Fruit fly (Drosophila melanogaster) whole organism, embryonic: ENCODE data around the gene Atx-1.

Experiments used
- Atf6 ChIP-seq: fragments of 200-800 bp; sonication (Bioruptor generic); IDR thresholded peaks from 2 replicates; pipeline ENCODE4 v1.3.6; 2022; ENCODE audit warnings: missing biosample characterization, missing genetic modification characterization
- Blimp-1 ChIP-seq: fragments of 200-800 bp; sonication (Bioruptor generic); optimal IDR thresholded peaks from 3 replicates; lab custom pipeline; 2018; ENCODE audit warnings: missing biosample characterization, missing genetic modification characterization, mild to moderate bottlenecking, moderate library complexity, missing genetic modification reagents
- CG12219 ChIP-seq: fragments of 200-800 bp; sonication (Bioruptor generic); optimal IDR thresholded peaks from 3 replicates; lab custom pipeline; 2018; ENCODE audit warnings: missing biosample characterization, mild to moderate bottlenecking, missing genetic modification characterization
- CG13296 ChIP-seq: fragments of 200-800 bp; sonication (Bioruptor generic); optimal IDR thresholded peaks from 3 replicates; lab custom pipeline; 2018; ENCODE audit warnings: missing biosample characterization, mild to moderate bottlenecking, missing genetic modification characterization
- CG1647 ChIP-seq: fragments of 200-800 bp; sonication (Bioruptor generic); optimal IDR thresholded peaks from 3 replicates; lab custom pipeline; 2016; ENCODE audit warnings: missing biosample characterization, missing genetic modification characterization
- CG17328 ChIP-seq: fragments of 200-800 bp; sonication (Bioruptor generic); IDR thresholded peaks from 2 replicates; pipeline ENCODE4 v1.3.6; 2022; ENCODE audit warnings: missing biosample characterization, missing genetic modification characterization
- CG17359 ChIP-seq: fragments of 200-800 bp; sonication (Bioruptor generic); optimal IDR thresholded peaks from 3 replicates; lab custom pipeline; 2018; ENCODE audit warnings: missing biosample characterization, mild to moderate bottlenecking, missing genetic modification characterization, moderate library complexity
- CG17829 ChIP-seq: fragments of 200-800 bp; optimal IDR thresholded peaks from 2 replicates; lab custom pipeline; 2019; ENCODE audit warnings: missing biosample characterization, mild to moderate bottlenecking, missing genetic modification characterization, moderate library complexity
- CG18599 ChIP-seq: fragments of 200-800 bp; sonication (Bioruptor generic); optimal IDR thresholded peaks from 3 replicates; lab custom pipeline; 2017; ENCODE audit warnings: missing biosample characterization, missing genetic modification characterization, mild to moderate bottlenecking, moderate library complexity, missing genetic modification reagents
- CG2202 ChIP-seq: fragments of 200-800 bp; sonication (Bioruptor generic); optimal IDR thresholded peaks from 2 replicates; lab custom pipeline; 2018; ENCODE audit warnings: missing biosample characterization, mild to moderate bottlenecking, missing genetic modification characterization
- CG30431 ChIP-seq: fragments of 200-800 bp; sonication (Bioruptor generic); optimal IDR thresholded peaks from 2 replicates; lab custom pipeline; 2017; ENCODE audit warnings: missing biosample characterization, missing genetic modification characterization
- CG3065 ChIP-seq: fragments of 200-800 bp; sonication (Bioruptor generic); optimal IDR thresholded peaks from 2 replicates; lab custom pipeline; 2016; ENCODE audit warnings: missing biosample characterization, missing genetic modification characterization
- CG31224 ChIP-seq: fragments of 200-800 bp; sonication (Bioruptor generic); IDR thresholded peaks from 2 replicates; pipeline ENCODE4 v1.3.6; 2022; ENCODE audit warnings: missing biosample characterization, missing genetic modification characterization
- CG4730 ChIP-seq: fragments of 200-800 bp; sonication (Bioruptor generic); IDR thresholded peaks from 2 replicates; pipeline ENCODE4 v1.3.6; 2022; ENCODE audit warnings: missing biosample characterization, missing genetic modification characterization
- CG4820 ChIP-seq: fragments of 200-800 bp; sonication (Bioruptor generic); optimal IDR thresholded peaks from 3 replicates; lab custom pipeline; 2016; ENCODE audit warnings: missing biosample characterization, missing genetic modification characterization
- CG6654 ChIP-seq: fragments of 200-800 bp; sonication (Bioruptor generic); optimal IDR thresholded peaks from 2 replicates; lab custom pipeline; 2017; ENCODE audit warnings: missing biosample characterization, mild to moderate bottlenecking, missing genetic modification characterization
- CG6765 ChIP-seq: fragments of 200-800 bp; sonication (Bioruptor generic); optimal IDR thresholded peaks from 3 replicates; lab custom pipeline; 2017; ENCODE audit warnings: missing biosample characterization, mild to moderate bottlenecking, missing genetic modification characterization
- CG6813 ChIP-seq: fragments of 200-800 bp; sonication (Bioruptor generic); optimal IDR thresholded peaks from 2 replicates; lab custom pipeline; 2017; ENCODE audit warnings: missing biosample characterization, missing genetic modification characterization, mild to moderate bottlenecking, moderate library complexity, missing genetic modification reagents
- CG7786 ChIP-seq: fragments of 200-800 bp; sonication (Bioruptor generic); optimal IDR thresholded peaks from 2 replicates; lab custom pipeline; 2016; ENCODE audit warnings: missing biosample characterization, missing genetic modification characterization
- CG9932 ChIP-seq: fragments of 200-800 bp; sonication (Bioruptor generic); IDR thresholded peaks from 2 replicates; pipeline ENCODE4 v1.3.6; 2022; ENCODE audit warnings: missing biosample characterization, missing genetic modification characterization
- CTCF ChIP-seq: fragments of 200-800 bp; sonication (Bioruptor generic); optimal IDR thresholded peaks from 2 replicates; lab custom pipeline; 2017; ENCODE audit warnings: missing biosample characterization, mild to moderate bottlenecking, missing genetic modification characterization, moderate library complexity
- CoRest ChIP-seq: fragments of 200-800 bp; sonication (Bioruptor generic); optimal IDR thresholded peaks from 3 replicates; lab custom pipeline; 2018; ENCODE audit warnings: missing biosample characterization, mild to moderate bottlenecking, missing genetic modification characterization, moderate library complexity
- Deaf1 ChIP-seq: fragments of 200-800 bp; optimal IDR thresholded peaks from 3 replicates; lab custom pipeline; 2019; ENCODE audit warnings: missing biosample characterization, mild to moderate bottlenecking, missing genetic modification characterization, moderate library complexity
- Doc2 ChIP-seq: fragments of 200-800 bp; sonication (Bioruptor generic); IDR thresholded peaks from 2 replicates; pipeline ENCODE4 v1.3.6; 2022; ENCODE audit warnings: missing biosample characterization, missing genetic modification characterization
- Eip74EF ChIP-seq, 2 experiments: fragments of 200-800 bp in 1 of 2; fragments of >200 bp in 1 of 2; sonication (Bioruptor generic) in 1 of 2; optimal IDR thresholded peaks; 2 replicates each; lab custom pipeline; 2017 to 2019; ENCODE audit warnings: missing biosample characterization in 2 of 2, missing genetic modification characterization in 2 of 2, mild to moderate bottlenecking in 1 of 2, moderate library complexity in 1 of 2
- HLHmδ ChIP-seq: fragments of 200-800 bp; sonication (Bioruptor generic); optimal IDR thresholded peaks from 2 replicates; lab custom pipeline; 2018; ENCODE audit warnings: missing biosample characterization, mild to moderate bottlenecking, missing genetic modification characterization, moderate library complexity
- Hand ChIP-seq: fragments of 200-800 bp; sonication (Bioruptor generic); optimal IDR thresholded peaks from 2 replicates; lab custom pipeline; 2017; ENCODE audit warnings: mild to moderate bottlenecking, missing biosample characterization, missing genetic modification reagents, missing genetic modification characterization
- Hr78 ChIP-seq, 2 experiments: fragments of 200-800 bp in 1 of 2; fragments of >200 bp in 1 of 2; sonication (Bioruptor generic) in 1 of 2; optimal IDR thresholded peaks; 2 replicates each; lab custom pipeline; 2017 to 2019; ENCODE audit warnings: missing biosample characterization in 2 of 2, missing genetic modification characterization in 2 of 2, mild to moderate bottlenecking in 1 of 2, moderate library complexity in 1 of 2
- MBD-R2 ChIP-seq: fragments of 200-800 bp; sonication (Bioruptor generic); IDR thresholded peaks from 2 replicates; pipeline ENCODE4 v1.3.6; 2022; ENCODE audit warnings: missing biosample characterization, missing genetic modification characterization
- Nf-YA ChIP-seq: fragments of 200-800 bp; sonication (Bioruptor generic); IDR thresholded peaks from 2 replicates; pipeline ENCODE4 v1.3.6; 2022; ENCODE audit warnings: missing biosample characterization, missing genetic modification characterization
- Nf-YB ChIP-seq: fragments of 200-800 bp; sonication (Bioruptor generic); optimal IDR thresholded peaks from 3 replicates; lab custom pipeline; 2019; ENCODE audit warnings: missing biosample characterization, mild to moderate bottlenecking, missing genetic modification characterization, moderate library complexity
- Optix ChIP-seq: fragments of 200-800 bp; sonication (Bioruptor generic); IDR thresholded peaks from 3 replicates; pipeline ENCODE4 v1.3.6; 2022; ENCODE audit warnings: missing biosample characterization, missing genetic modification characterization
- Ptx1 ChIP-seq: fragments of 200-800 bp; sonication (Bioruptor generic); IDR thresholded peaks from 2 replicates; pipeline ENCODE4 v1.3.6; 2022; ENCODE audit warnings: missing biosample characterization, missing genetic modification characterization
- aop ChIP-seq: fragments of 200-800 bp; sonication (Bioruptor generic); IDR thresholded peaks from 2 replicates; pipeline ENCODE4 v1.3.6; 2022; ENCODE audit warnings: missing biosample characterization, missing genetic modification characterization
- bbx ChIP-seq: fragments of 200-800 bp; sonication (Bioruptor generic); IDR thresholded peaks from 2 replicates; pipeline ENCODE4 v1.3.6; 2022; ENCODE audit warnings: missing biosample characterization, missing genetic modification characterization; ENCODE audit not compliant: partially characterized antibody
- fd64A ChIP-seq: fragments of 200-800 bp; sonication (Bioruptor generic); optimal IDR thresholded peaks from 3 replicates; lab custom pipeline; 2018; ENCODE audit warnings: missing biosample characterization, mild to moderate bottlenecking, missing genetic modification characterization
- grn ChIP-seq: fragments of 200-800 bp; sonication (Bioruptor generic); optimal IDR thresholded peaks from 3 replicates; lab custom pipeline; 2017; ENCODE audit warnings: missing biosample characterization, missing genetic modification characterization
- h ChIP-seq: fragments of >200 bp; optimal IDR thresholded peaks from 2 replicates; lab custom pipeline; 2017
- her ChIP-seq: fragments of 200-800 bp; sonication (Bioruptor generic); optimal IDR thresholded peaks from 2 replicates; lab custom pipeline; 2016; ENCODE audit warnings: missing biosample characterization, missing genetic modification characterization
- insv ChIP-seq, 2 experiments: fragments of 200-800 bp; sonication (Bioruptor generic); optimal IDR thresholded peaks; 3 replicates each; lab custom pipeline; 2016 to 2018; ENCODE audit warnings: missing biosample characterization in 2 of 2, missing genetic modification characterization in 2 of 2
- klu ChIP-seq: fragments of 200-800 bp; sonication (Bioruptor generic); IDR thresholded peaks from 2 replicates; pipeline ENCODE4 v1.3.6; 2022; ENCODE audit warnings: missing biosample characterization, missing genetic modification characterization
- onecut ChIP-seq: fragments of 200-800 bp; sonication (Bioruptor generic); IDR thresholded peaks from 2 replicates; pipeline ENCODE4 v1.3.6; 2022; ENCODE audit warnings: missing biosample characterization, missing genetic modification characterization
- ranshi ChIP-seq: fragments of 200-800 bp; sonication (Bioruptor generic); IDR thresholded peaks from 2 replicates; pipeline ENCODE4 v1.3.6; 2022; ENCODE audit warnings: missing biosample characterization, missing genetic modification characterization
- run ChIP-seq: fragments of 200-800 bp; sonication (Bioruptor generic); optimal IDR thresholded peaks from 3 replicates; lab custom pipeline; 2018; ENCODE audit warnings: missing biosample characterization, mild to moderate bottlenecking, missing genetic modification characterization
- ssp ChIP-seq: fragments of 200-800 bp; sonication (Bioruptor generic); IDR thresholded peaks from 2 replicates; pipeline ENCODE4 v1.3.6; 2022; ENCODE audit warnings: missing biosample characterization, missing genetic modification characterization
- tin ChIP-seq: fragments of 200-800 bp; sonication (Bioruptor generic); optimal IDR thresholded peaks from 3 replicates; lab custom pipeline; 2016; ENCODE audit warnings: missing biosample characterization, missing genetic modification characterization
- toy ChIP-seq: fragments of 200-800 bp; sonication (Bioruptor generic); IDR thresholded peaks from 2 replicates; pipeline ENCODE4 v1.3.6; 2022; ENCODE audit warnings: missing biosample characterization, missing genetic modification characterization
- trh ChIP-seq: fragments of 200-800 bp; sonication (Bioruptor generic); optimal IDR thresholded peaks from 2 replicates; lab custom pipeline; 2016; ENCODE audit warnings: missing biosample characterization, missing genetic modification characterization
- vnd ChIP-seq: fragments of 200-800 bp; sonication (Bioruptor generic); IDR thresholded peaks from 3 replicates; pipeline ENCODE4 v1.3.6; 2022; ENCODE audit warnings: missing biosample characterization, missing genetic modification characterization; ENCODE audit not compliant: partially characterized antibody
- z ChIP-seq: fragments of 200-800 bp; sonication (Bioruptor generic); IDR thresholded peaks from 3 replicates; pipeline ENCODE4 v1.3.6; 2022; ENCODE audit warnings: missing biosample characterization, missing genetic modification characterization

Gene Atx-1

dm6 chrX:6843841-6844440 is 20.9 kb downstream of the Atx-1 start, which contains the start of the genes CG14435 and Tmf (continued):
- TF ChIP-seq ranshi (GFP tag; lab: Robert Waterston, UW): peak; percentile 87
- TF ChIP-seq CG30431 (GFP tag; lab: Kevin White, UChicago): peak; percentile 80
- TF ChIP-seq CG4730 (GFP tag; lab: Robert Waterston, UW): peak; percentile 74
- peak in 1 of 2 experiments; percentile 46 for TF ChIP-seq Hr78 (GFP tag; optimal IDR thresholded peaks at IDR 0.05; lab: Kevin White, UChicago)
- TF ChIP-seq CoRest (tag; lab: Kevin White, UChicago): peak; percentile 93
- TF ChIP-seq HLHmδ (GFP tag; lab: Kevin White, UChicago): no peak
- peak; percentile 49 for TF ChIP-seq CG12219 (GFP tag; lab: Kevin White, UChicago)
- peak; percentile 12 for TF ChIP-seq Blimp-1 (GFP tag; lab: Kevin White, UChicago)
- no peak for TF ChIP-seq Doc2 (GFP tag; lab: Robert Waterston, UW)
- TF ChIP-seq bbx (GFP tag; lab: Robert Waterston, UW): peak; percentile 47; the same call in 1 of the 2 replicates
- peak; percentile 61 for TF ChIP-seq Nf-YA (GFP tag; lab: Robert Waterston, UW)
- peak; percentile 65 for TF ChIP-seq toy (GFP tag; lab: Robert Waterston, UW)
- peak; percentile 74 for TF ChIP-seq CG4820
- TF ChIP-seq run (tag; lab: Kevin White, UChicago): no peak
- TF ChIP-seq Optix (GFP tag; lab: Robert Waterston, UW): 0 out of 3 replicates have a peak, but pooled peaks have one; percentile 46
- TF ChIP-seq Ptx1: peak; percentile 90
- no peak for TF ChIP-seq CG3065 (GFP tag; lab: Kevin White, UChicago)
- no peak for TF ChIP-seq h (lab: Kevin White, UChicago)
- 0 out of 2 replicates have a peak, but pooled peaks have one; percentile 47 for TF ChIP-seq aop (GFP tag; lab: Robert Waterston, UW)
- TF ChIP-seq tin (GFP tag; lab: Kevin White, UChicago): peak; percentile 78
- TF ChIP-seq CG31224 (GFP tag; lab: Robert Waterston, UW): peak; percentile 67
- TF ChIP-seq insv (GFP tag; optimal IDR thresholded peaks at IDR 0.05; lab: Kevin White, UChicago): peak; percentile 88 to 99
- no peak for TF ChIP-seq fd64A (GFP tag; lab: Kevin White, UChicago)
- 0 out of 3 replicates have a peak, but pooled peaks have one; percentile 50 for TF ChIP-seq vnd (GFP tag; lab: Robert Waterston, UW)
- TF ChIP-seq CG7786: peak; percentile 55
- peak; percentile 19 for TF ChIP-seq CG2202 (tag; lab: Kevin White, UChicago)
- TF ChIP-seq ssp: peak; percentile 85
- peak; percentile 80 for TF ChIP-seq Atf6 (GFP tag; lab: Robert Waterston, UW)
- peak; percentile 63 for TF ChIP-seq Nf-YB (GFP tag; lab: Kevin White, UChicago)
- no peak for TF ChIP-seq z (GFP tag; lab: Robert Waterston, UW)
- TF ChIP-seq CG6654 (GFP tag; lab: Kevin White, UChicago): peak; percentile 56
- TF ChIP-seq CG17359 (tag; lab: Kevin White, UChicago): peak; percentile 95
- TF ChIP-seq CTCF (GFP tag; lab: Kevin White, UChicago): peak; percentile 38
- peak; percentile 87 for TF ChIP-seq klu
- TF ChIP-seq CG18599: peak; percentile 82
- TF ChIP-seq Deaf1 (tag; lab: Kevin White, UChicago): no peak
- peak; percentile 83 for TF ChIP-seq CG17829
- TF ChIP-seq CG1647: peak; percentile 35
- TF ChIP-seq MBD-R2 (GFP tag; lab: Robert Waterston, UW): peak; percentile 68
- peak; percentile 60 for TF ChIP-seq trh (GFP tag; lab: Kevin White, UChicago)
- peak in 1 of 2 experiments; percentile 57 for TF ChIP-seq Eip74EF (GFP tag; optimal IDR thresholded peaks at IDR 0.05; lab: Kevin White, UChicago)
- peak; percentile 63 for TF ChIP-seq CG6765
- no peak for TF ChIP-seq her (GFP tag; lab: Kevin White, UChicago)
- peak; percentile 68 for TF ChIP-seq onecut
- TF ChIP-seq Hand: no peak
- peak; percentile 81 for TF ChIP-seq CG17328
- TF ChIP-seq CG6813: no peak
- no peak for TF ChIP-seq grn (GFP tag; lab: Kevin White, UChicago)
- peak; percentile 71 for TF ChIP-seq CG13296 (GFP tag; lab: Kevin White, UChicago)
- TF ChIP-seq CG9932 (GFP tag; lab: Robert Waterston, UW): peak; percentile 93
